Fruit fly (Drosophila melanogaster) whole organism, embryonic: ENCODE results near the gene CG16736.

ENCODE experiments used
- Atf3 ChIP-seq: fragments of 200-800 bp; sonication (Bioruptor generic); optimal IDR thresholded peaks from 3 replicates; lab custom pipeline; 2016; ENCODE audit warnings: missing biosample characterization, missing genetic modification characterization
- BEAF-32 ChIP-seq: fragments of 200-800 bp; sonication (Bioruptor generic); optimal IDR thresholded peaks from 3 replicates; lab custom pipeline; 2017; ENCODE audit warnings: missing biosample characterization, missing genetic modification characterization, mild to moderate bottlenecking, moderate library complexity, missing genetic modification reagents
- Blimp-1 ChIP-seq: fragments of 200-800 bp; sonication (Bioruptor generic); optimal IDR thresholded peaks from 3 replicates; lab custom pipeline; 2018; ENCODE audit warnings: missing biosample characterization, missing genetic modification characterization, mild to moderate bottlenecking, moderate library complexity, missing genetic modification reagents
- CG10321 ChIP-seq: fragments of 200-800 bp; sonication (Bioruptor generic); IDR thresholded peaks from 2 replicates; pipeline ENCODE4 v1.3.6; 2022; ENCODE audit warnings: missing biosample characterization, missing genetic modification characterization
- CG11247 ChIP-seq: fragments of 200-800 bp; sonication (Bioruptor generic); IDR thresholded peaks from 2 replicates; pipeline ENCODE4 v1.3.6; 2022; ENCODE audit warnings: missing biosample characterization, missing genetic modification characterization
- CG11504 ChIP-seq: fragments of 200-800 bp; sonication (Bioruptor generic); optimal IDR thresholded peaks from 3 replicates; lab custom pipeline; 2019; ENCODE audit warnings: missing biosample characterization, mild to moderate bottlenecking, missing genetic modification characterization, moderate library complexity
- CG11695 ChIP-seq: fragments of 200-800 bp; sonication (Bioruptor generic); IDR thresholded peaks from 3 replicates; pipeline ENCODE4 v1.3.6; 2022; ENCODE audit warnings: missing biosample characterization, missing genetic modification characterization
- CG12236 ChIP-seq: fragments of 200-800 bp; sonication (Bioruptor generic); optimal IDR thresholded peaks from 2 replicates; lab custom pipeline; 2016; ENCODE audit warnings: missing biosample characterization, missing genetic modification characterization
- CG13424 ChIP-seq: fragments of 200-800 bp; sonication (Bioruptor generic); optimal IDR thresholded peaks from 2 replicates; lab custom pipeline; 2019; ENCODE audit warnings: missing biosample characterization, mild to moderate bottlenecking, missing genetic modification characterization, moderate library complexity
- CG15011 ChIP-seq: fragments of 200-800 bp; sonication (Bioruptor generic); optimal IDR thresholded peaks from 3 replicates; lab custom pipeline; 2018; ENCODE audit warnings: missing biosample characterization, mild to moderate bottlenecking, missing genetic modification characterization
- CG15514 ChIP-seq: fragments of 200-800 bp; sonication (Bioruptor generic); optimal IDR thresholded peaks from 3 replicates; lab custom pipeline; 2017; ENCODE audit warnings: missing biosample characterization, missing genetic modification characterization, mild to moderate bottlenecking, moderate library complexity, missing genetic modification reagents
- CG1603 ChIP-seq: fragments of 200-800 bp; sonication (Bioruptor generic); optimal IDR thresholded peaks from 2 replicates; lab custom pipeline; 2019; ENCODE audit warnings: missing biosample characterization, mild to moderate bottlenecking, missing genetic modification characterization, moderate library complexity
- CG18599 ChIP-seq: fragments of 200-800 bp; sonication (Bioruptor generic); optimal IDR thresholded peaks from 3 replicates; lab custom pipeline; 2017; ENCODE audit warnings: missing biosample characterization, missing genetic modification characterization, mild to moderate bottlenecking, moderate library complexity, missing genetic modification reagents
- CG31224 ChIP-seq: fragments of 200-800 bp; sonication (Bioruptor generic); IDR thresholded peaks from 2 replicates; pipeline ENCODE4 v1.3.6; 2022; ENCODE audit warnings: missing biosample characterization, missing genetic modification characterization
- CG32532 ChIP-seq: fragments of 200-800 bp; sonication (Bioruptor generic); IDR thresholded peaks from 2 replicates; pipeline ENCODE4 v1.3.6; 2022; ENCODE audit warnings: missing biosample characterization, missing genetic modification characterization
- CG33557 ChIP-seq: fragments of 200-800 bp; sonication (Bioruptor generic); optimal IDR thresholded peaks from 2 replicates; lab custom pipeline; 2019; ENCODE audit warnings: missing biosample characterization, mild to moderate bottlenecking, missing genetic modification characterization, moderate library complexity
- CG34376 ChIP-seq: fragments of 200-800 bp; sonication (Bioruptor generic); optimal IDR thresholded peaks from 2 replicates; lab custom pipeline; 2018; ENCODE audit warnings: missing biosample characterization, mild to moderate bottlenecking, missing genetic modification characterization
- CG7556 ChIP-seq: fragments of 200-800 bp; sonication (Bioruptor generic); optimal IDR thresholded peaks from 2 replicates; lab custom pipeline; 2017; ENCODE audit warnings: missing biosample characterization, mild to moderate bottlenecking, missing genetic modification characterization
- CG7745 ChIP-seq: fragments of 200-800 bp; sonication (Bioruptor generic); optimal IDR thresholded peaks from 2 replicates; lab custom pipeline; 2018; ENCODE audit warnings: missing biosample characterization, mild to moderate bottlenecking, missing genetic modification characterization, moderate library complexity
- CoRest ChIP-seq: fragments of 200-800 bp; sonication (Bioruptor generic); optimal IDR thresholded peaks from 3 replicates; lab custom pipeline; 2018; ENCODE audit warnings: missing biosample characterization, mild to moderate bottlenecking, missing genetic modification characterization, moderate library complexity
- Doc3 ChIP-seq: fragments of 200-800 bp; sonication (Bioruptor generic); IDR thresholded peaks from 3 replicates; pipeline ENCODE4 v1.3.6; 2022; ENCODE audit warnings: missing biosample characterization, missing genetic modification characterization; ENCODE audit not compliant: partially characterized antibody
- E2f2 ChIP-seq: fragments of 200-800 bp; sonication (Bioruptor generic); IDR thresholded peaks from 2 replicates; pipeline ENCODE4 v1.3.6; 2022; ENCODE audit warnings: missing biosample characterization, missing genetic modification characterization
- Gsc ChIP-seq: fragments of 200-800 bp; sonication (Bioruptor generic); IDR thresholded peaks from 2 replicates; pipeline ENCODE4 v1.3.6; 2022; ENCODE audit warnings: missing biosample characterization, missing genetic modification characterization
- Hmr ChIP-seq: fragments of 200-800 bp; sonication (Bioruptor generic); optimal IDR thresholded peaks from 3 replicates; lab custom pipeline; 2017; ENCODE audit warnings: mild to moderate bottlenecking, missing biosample characterization, missing genetic modification reagents, missing genetic modification characterization
- NFAT ChIP-seq: fragments of 200-800 bp; sonication (Bioruptor generic); IDR thresholded peaks from 2 replicates; pipeline ENCODE4 v1.3.6; 2022; ENCODE audit warnings: missing biosample characterization, missing genetic modification characterization
- Ptx1 ChIP-seq: fragments of 200-800 bp; sonication (Bioruptor generic); IDR thresholded peaks from 2 replicates; pipeline ENCODE4 v1.3.6; 2022; ENCODE audit warnings: missing biosample characterization, missing genetic modification characterization
- Sox100B ChIP-seq: fragments of 200-800 bp; sonication (Bioruptor generic); optimal IDR thresholded peaks from 3 replicates; lab custom pipeline; 2018; ENCODE audit warnings: missing biosample characterization, mild to moderate bottlenecking, missing genetic modification characterization
- TFAM ChIP-seq: fragments of 200-800 bp; sonication (Bioruptor generic); optimal IDR thresholded peaks from 2 replicates; lab custom pipeline; 2017; ENCODE audit warnings: missing biosample characterization, missing genetic modification characterization, inconsistent platforms
- bsh ChIP-seq, 2 experiments: fragments of 200-800 bp; sonication (Bioruptor generic); optimal IDR thresholded peaks; 2 replicates each; lab custom pipeline; 2017 to 2018; ENCODE audit warnings: mild to moderate bottlenecking in 2 of 2, missing biosample characterization in 2 of 2, missing genetic modification characterization in 2 of 2, moderate library complexity in 1 of 2
- cato ChIP-seq: fragments of 200-800 bp; sonication (Bioruptor generic); optimal IDR thresholded peaks from 2 replicates; lab custom pipeline; 2016; ENCODE audit warnings: missing biosample characterization, missing genetic modification characterization, borderline replicate concordance
- chn ChIP-seq: fragments of 200-800 bp; sonication (Bioruptor generic); optimal IDR thresholded peaks from 2 replicates; lab custom pipeline; 2016; ENCODE audit warnings: missing biosample characterization, missing genetic modification characterization
- dmrt11E ChIP-seq: fragments of 200-800 bp; sonication (Bioruptor generic); optimal IDR thresholded peaks from 3 replicates; lab custom pipeline; 2018; ENCODE audit warnings: missing biosample characterization, mild to moderate bottlenecking, missing genetic modification characterization, moderate library complexity
- emc ChIP-seq: fragments of 200-800 bp; sonication (Bioruptor generic); optimal IDR thresholded peaks from 2 replicates; lab custom pipeline; 2016; ENCODE audit warnings: missing biosample characterization, missing genetic modification characterization
- gcm ChIP-seq: fragments of 200-800 bp; sonication (Bioruptor generic); optimal IDR thresholded peaks from 2 replicates; lab custom pipeline; 2019; ENCODE audit warnings: missing biosample characterization, mild to moderate bottlenecking, missing genetic modification characterization, moderate library complexity
- gem ChIP-seq: fragments of 200-800 bp; sonication (Bioruptor generic); optimal IDR thresholded peaks from 2 replicates; lab custom pipeline; 2019; ENCODE audit warnings: missing biosample characterization, mild to moderate bottlenecking, missing genetic modification characterization, moderate library complexity
- gfzf ChIP-seq: fragments of 200-800 bp; sonication (Bioruptor generic); optimal IDR thresholded peaks from 2 replicates; lab custom pipeline; 2016; ENCODE audit warnings: missing biosample characterization, mild to moderate bottlenecking, missing genetic modification characterization, moderate library complexity
- grau ChIP-seq: fragments of 200-800 bp; optimal IDR thresholded peaks from 3 replicates; lab custom pipeline; 2019; ENCODE audit warnings: missing biosample characterization, mild to moderate bottlenecking, missing genetic modification characterization, moderate library complexity
- hb ChIP-seq: fragments of 200-800 bp; sonication (Bioruptor generic); IDR thresholded peaks from 3 replicates; pipeline ENCODE4 v1.3.6; 2022; ENCODE audit warnings: missing biosample characterization, missing genetic modification characterization; ENCODE audit not compliant: partially characterized antibody
- hbn ChIP-seq: fragments of 200-800 bp; sonication (Bioruptor generic); IDR thresholded peaks from 2 replicates; pipeline ENCODE4 v1.3.6; 2022; ENCODE audit warnings: missing biosample characterization, missing genetic modification characterization; ENCODE audit not compliant: partially characterized antibody
- ind ChIP-seq: fragments of 200-800 bp; sonication (Bioruptor generic); optimal IDR thresholded peaks from 3 replicates; lab custom pipeline; 2016; ENCODE audit warnings: missing biosample characterization, missing genetic modification characterization
- lmd ChIP-seq: fragments of 200-800 bp; sonication (Bioruptor generic); IDR thresholded peaks from 2 replicates; pipeline ENCODE4 v1.3.6; 2022; ENCODE audit warnings: missing biosample characterization, missing genetic modification characterization
- nom ChIP-seq: fragments of 200-800 bp; sonication (Bioruptor generic); optimal IDR thresholded peaks from 2 replicates; lab custom pipeline; 2017; ENCODE audit warnings: missing biosample characterization, missing genetic modification characterization, mild to moderate bottlenecking, moderate library complexity, missing genetic modification reagents
- pzg ChIP-seq: fragments of 200-800 bp; sonication (Bioruptor generic); optimal IDR thresholded peaks from 3 replicates; lab custom pipeline; 2018; ENCODE audit warnings: missing biosample characterization, mild to moderate bottlenecking, missing genetic modification characterization, moderate library complexity
- sisA ChIP-seq: fragments of 200-800 bp; sonication (Bioruptor generic); IDR thresholded peaks from 2 replicates; pipeline ENCODE4 v1.3.6; 2022; ENCODE audit warnings: missing biosample characterization, missing genetic modification characterization
- slbo ChIP-seq: fragments of 200-800 bp; sonication (Bioruptor generic); IDR thresholded peaks from 2 replicates; pipeline ENCODE4 v1.3.6; 2022; ENCODE audit warnings: missing biosample characterization, missing genetic modification characterization
- tap ChIP-seq: fragments of 200-800 bp; optimal IDR thresholded peaks from 3 replicates; lab custom pipeline; 2019; ENCODE audit warnings: missing biosample characterization, mild to moderate bottlenecking, missing genetic modification characterization, moderate library complexity
- trem ChIP-seq: fragments of 200-800 bp; optimal IDR thresholded peaks from 3 replicates; lab custom pipeline; 2019; ENCODE audit warnings: missing biosample characterization, mild to moderate bottlenecking, missing genetic modification characterization, moderate library complexity

Gene CG16736

dm6 chr3R:9237268-9238091 lies 20.0 kb downstream of the CG16736 start, which contains the start of gene pum (continued):
- peak; percentile 10 for TF ChIP-seq cato
- TF ChIP-seq gem (tag; lab: Kevin White, UChicago): peak; percentile 73
- TF ChIP-seq TFAM: no peak
- peak; percentile 32 for TF ChIP-seq CG13424 (tag; lab: Kevin White, UChicago)
- TF ChIP-seq trem (tag; lab: Kevin White, UChicago): peak; percentile 85
- TF ChIP-seq CG11504 (tag; lab: Kevin White, UChicago): peak; percentile 69
- TF ChIP-seq emc (GFP tag; lab: Kevin White, UChicago): no peak
- peak; percentile 8 for TF ChIP-seq CG7556
- TF ChIP-seq Sox100B (GFP tag; lab: Kevin White, UChicago): peak; percentile 37
- TF ChIP-seq CG1603: peak; percentile 65
- TF ChIP-seq gcm (GFP tag; lab: Kevin White, UChicago): peak; percentile 5
- no peak for TF ChIP-seq Doc3 (GFP tag; lab: Robert Waterston, UW)
- TF ChIP-seq nom (GFP tag; lab: Kevin White, UChicago): peak; percentile 85
- no peak; the same call in 1 of the 2 replicates for TF ChIP-seq CG11247 (GFP tag; lab: Robert Waterston, UW)
- peak; percentile 1; the same call in 1 of the 2 replicates for TF ChIP-seq hbn (GFP tag; lab: Robert Waterston, UW)
- TF ChIP-seq hb (GFP tag; lab: Robert Waterston, UW): no peak
- TF ChIP-seq grau (tag; lab: Kevin White, UChicago): peak; percentile 99
- TF ChIP-seq bsh (GFP tag; optimal IDR thresholded peaks at IDR 0.05; lab: Kevin White, UChicago): peak; percentile 50 to 83
- peak; percentile 8; the same call in 1 of the 2 replicates for TF ChIP-seq lmd
- no peak for TF ChIP-seq CG33557
- TF ChIP-seq Hmr: peak; percentile 33
- TF ChIP-seq Atf3 (GFP tag; lab: Kevin White, UChicago): no peak
- TF ChIP-seq CoRest: peak; percentile 75
- TF ChIP-seq CG10321: no peak
- TF ChIP-seq sisA (GFP tag; lab: Robert Waterston, UW): peak; percentile 39; the same call in 1 of the 2 replicates
- TF ChIP-seq CG12236: no peak
- peak; percentile 44 for TF ChIP-seq BEAF-32 (GFP tag; lab: Kevin White, UChicago)
- TF ChIP-seq gfzf (GFP tag; lab: Kevin White, UChicago): peak; percentile 90
- peak; percentile 62 for TF ChIP-seq CG34376 (GFP tag; lab: Kevin White, UChicago)
- peak; percentile 13 for TF ChIP-seq ind (GFP tag; lab: Kevin White, UChicago)
- TF ChIP-seq dmrt11E: peak; percentile 41
- TF ChIP-seq CG11695: 0 out of 3 replicates have a peak, but pooled peaks have one; percentile 11
- no peak for TF ChIP-seq CG31224
- TF ChIP-seq NFAT (GFP tag; lab: Robert Waterston, UW): peak; percentile 14; the same call in 1 of the 2 replicates
- peak; percentile 61 for TF ChIP-seq tap (tag; lab: Kevin White, UChicago)
- TF ChIP-seq pzg (GFP tag; lab: Kevin White, UChicago): peak; percentile 74
- TF ChIP-seq CG18599: peak; percentile 9
- peak; percentile 12 for TF ChIP-seq CG15514 (GFP tag; lab: Kevin White, UChicago)
- no peak for TF ChIP-seq Gsc
- peak; percentile 8 for TF ChIP-seq CG15011 (GFP tag; lab: Kevin White, UChicago)
- peak; percentile 53 for TF ChIP-seq Blimp-1 (GFP tag; lab: Kevin White, UChicago)
- peak; percentile 66 for TF ChIP-seq E2f2
- TF ChIP-seq Ptx1 (GFP tag; lab: Robert Waterston, UW): peak; percentile 76
- TF ChIP-seq CG32532 (GFP tag; lab: Robert Waterston, UW): peak; percentile 65
- TF ChIP-seq slbo (GFP tag; lab: Robert Waterston, UW): peak; percentile 78
- TF ChIP-seq chn: no peak
- TF ChIP-seq CG7745 (tag; lab: Kevin White, UChicago): no peak
